Worm (Caenorhabditis elegans): Measurements from ENCODE around the gene Y37D8A.4.

Y37D8A.4 gene

DNA sequence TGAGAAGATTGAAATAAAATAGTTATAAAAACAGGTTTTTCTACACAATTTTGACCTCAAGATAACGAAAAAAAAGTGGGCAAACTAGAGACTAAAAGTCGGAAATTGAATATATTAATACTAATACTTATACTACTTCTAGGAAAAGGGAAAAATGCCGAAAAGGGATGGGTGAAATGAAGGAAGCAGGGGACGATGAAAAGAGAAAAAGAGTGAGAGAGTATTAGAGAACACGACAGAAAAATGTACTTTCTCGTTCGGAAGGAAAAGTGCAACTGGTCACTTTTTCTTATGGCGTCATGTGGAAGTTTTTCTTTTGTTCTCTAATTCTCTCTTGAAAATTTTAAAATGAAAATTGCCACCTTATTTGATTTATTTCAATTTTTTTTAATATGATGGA is 2.6 kb upstream of the Y37D8A.4 start:
- peak; percentile 30; the same call in 1 of the 2 replicates for TF ChIP-seq pha-4 (GFP tag; IDR thresholded peaks at IDR 0.05)
- no peak for TF ChIP-seq pha-4 (tag; optimal IDR thresholded peaks at IDR 0.05)
- TF ChIP-seq nhr-25 (tag; optimal IDR thresholded peaks at IDR 0.05; ENCODE audit: borderline replicate concordance, insufficient read depth) = peak; percentile 78
- no peak for TF ChIP-seq nhr-41 (GFP tag; IDR thresholded peaks at IDR 0.05)
- TF ChIP-seq hmg-1.1 (GFP tag; IDR thresholded peaks at IDR 0.05) = no peak
- peak; percentile 11 to 94 for TF ChIP-seq mdl-1 (tag; optimal IDR thresholded peaks at IDR 0.05)
- TF ChIP-seq attf-4 (tag; optimal IDR thresholded peaks at IDR 0.05) = no peak
- peak; percentile 83 for TF ChIP-seq dmd-6 (GFP tag; IDR thresholded peaks at IDR 0.05)
- peak; percentile 24 for TF ChIP-seq dpl-1 (GFP tag; optimal IDR thresholded peaks at IDR 0.05)
- TF ChIP-seq ces-1 (GFP tag; optimal IDR thresholded peaks at IDR 0.05) = peak; percentile 72
- peak; percentile 60 for TF ChIP-seq fkh-10 (GFP tag; optimal IDR thresholded peaks at IDR 0.05)
- TF ChIP-seq mxl-3 (GFP tag; optimal IDR thresholded peaks at IDR 0.05) = peak; percentile 36
- peak; percentile 71 for TF ChIP-seq dve-1 (tag; optimal IDR thresholded peaks at IDR 0.05; ENCODE audit: insufficient read depth)
- no peak for TF ChIP-seq unc-39 (tag; optimal IDR thresholded peaks at IDR 0.05)
- TF ChIP-seq nhr-77 (tag; optimal IDR thresholded peaks at IDR 0.05) = peak; percentile 63
- TF ChIP-seq snpc-4 (tag; optimal IDR thresholded peaks at IDR 0.05) = no peak
- no peak for TF ChIP-seq R02D3.7 (tag; optimal IDR thresholded peaks at IDR 0.05)
- TF ChIP-seq unc-62 (GFP tag; optimal IDR thresholded peaks at IDR 0.05 in 1 of 2) = peak in 1 of 2 experiments; percentile 58
- no peak for TF ChIP-seq unc-62 (tag; optimal IDR thresholded peaks at IDR 0.05)
- TF ChIP-seq rbr-2 (tag; optimal IDR thresholded peaks at IDR 0.05) = peak; percentile 49
- TF ChIP-seq hif-1 (tag; optimal IDR thresholded peaks at IDR 0.05) = peak in 1 of 2 experiments; percentile 42
- no peak for TF ChIP-seq lin-1 (GFP tag; IDR thresholded peaks at IDR 0.05)
- peak; percentile 87 for TF ChIP-seq hlh-11 (tag; optimal IDR thresholded peaks at IDR 0.05)
- TF ChIP-seq nhr-28 (tag; optimal IDR thresholded peaks at IDR 0.05) = peak; percentile 80
- TF ChIP-seq lsy-2 (tag; optimal IDR thresholded peaks at IDR 0.05) = peak; percentile 40 to 82
- TF ChIP-seq nhr-48 (tag; optimal IDR thresholded peaks at IDR 0.05) = peak; percentile 83
- TF ChIP-seq T20F7.1 (GFP tag; optimal IDR thresholded peaks at IDR 0.05) = peak; percentile 27
- TF ChIP-seq hlh-30 (tag; optimal IDR thresholded peaks at IDR 0.05; ENCODE audit: insufficient read depth) = peak; percentile 90
- TF ChIP-seq daf-12 (tag; optimal IDR thresholded peaks at IDR 0.05) = peak; percentile 48
- peak; percentile 30 for TF ChIP-seq nhr-102 (tag; optimal IDR thresholded peaks at IDR 0.05)
- TF ChIP-seq mes-2 (tag; optimal IDR thresholded peaks at IDR 0.05; ENCODE audit: poor library complexity, severe bottlenecking) = peak; percentile 59
- TF ChIP-seq mep-1 (tag; optimal IDR thresholded peaks at IDR 0.05) = peak; percentile 72
- TF ChIP-seq ctbp-1 (GFP tag; IDR thresholded peaks at IDR 0.05) = peak; percentile 67; the same call in 1 of the 2 replicates
- peak; percentile 54 for TF ChIP-seq nhr-11 (tag; optimal IDR thresholded peaks at IDR 0.05)
- 0 out of 2 replicates have a peak, but pooled peaks have one; percentile 9 for TF ChIP-seq tra-1 (GFP tag; IDR thresholded peaks at IDR 0.05)
- no peak for TF ChIP-seq daf-16 (GFP tag; optimal IDR thresholded peaks at IDR 0.05)
- peak; percentile 48 for TF ChIP-seq daf-16 (tag; optimal IDR thresholded peaks at IDR 0.05)

DNA sequence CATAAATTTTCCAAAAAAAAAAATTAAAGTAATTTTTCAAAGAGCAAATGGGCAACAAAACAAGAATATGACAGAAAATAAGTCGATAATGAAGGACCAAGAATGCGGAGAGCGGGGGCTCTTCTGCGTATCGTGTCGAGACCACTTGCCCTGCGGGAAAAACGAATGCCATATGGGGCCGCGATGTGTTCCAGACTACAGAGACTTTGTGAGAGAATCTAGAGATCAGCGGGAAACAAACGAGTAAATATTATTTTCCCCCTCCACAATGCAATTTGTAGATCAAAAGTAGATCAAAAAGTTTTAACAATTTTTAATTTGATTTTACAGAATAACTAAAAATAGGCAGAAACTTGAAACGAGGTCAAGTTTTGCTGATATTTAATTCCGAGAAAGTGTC is 1.4 kb upstream of the Y37D8A.4 start:
- TF ChIP-seq duxl-1 (tag; optimal IDR thresholded peaks at IDR 0.05; ENCODE audit: poor library complexity) (no peak), unc-62 (GFP tag; optimal IDR thresholded peaks at IDR 0.05 in 1 of 2) (no peak), unc-62 (tag; optimal IDR thresholded peaks at IDR 0.05) (no peak), spr-3 (GFP tag; optimal IDR thresholded peaks at IDR 0.05) (no peak)

DNA sequence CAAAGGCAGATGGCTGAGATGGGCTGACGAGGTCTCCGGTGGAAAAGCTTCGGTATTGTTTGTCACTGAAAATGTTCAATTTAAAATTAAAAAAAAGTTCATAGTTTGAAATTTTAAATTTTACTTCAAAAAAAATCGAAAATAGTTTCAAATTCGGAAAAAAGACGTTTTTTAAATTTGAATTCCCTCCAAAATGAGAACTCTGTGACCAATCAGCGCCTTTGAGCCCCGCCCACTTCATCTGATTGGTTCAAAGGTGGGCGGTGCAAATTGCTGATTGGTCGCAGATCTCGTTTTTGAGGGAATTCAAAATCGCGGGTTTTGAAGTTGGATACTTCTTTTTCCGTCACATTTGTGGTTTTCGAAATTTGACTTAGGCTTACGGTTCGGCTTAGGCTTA is 464 bp downstream of the Y37D8A.4 start:
- no peak for TF ChIP-seq zip-2 (tag; optimal IDR thresholded peaks at IDR 0.05)
- TF ChIP-seq mes-2 (tag; optimal IDR thresholded peaks at IDR 0.05; ENCODE audit: poor library complexity, severe bottlenecking) = peak; percentile 7
- TF ChIP-seq attf-4 (tag; optimal IDR thresholded peaks at IDR 0.05) = no peak

Measured in whole organism, L4 larva.